Worm (Caenorhabditis elegans) whole organism, L3 larva: Measurements from ENCODE around the gene K09F6.9.

Experiments
- ceh-82 ChIP-seq: fragments of 150-350 bp; optimal IDR thresholded peaks from 2 replicates; lab custom pipeline; 2014; ENCODE audit warnings: missing biosample characterization, missing genetic modification characterization
- egl-27 ChIP-seq: sonication (generic microtip); optimal IDR thresholded peaks from 4 replicates; lab custom pipeline; 2017; ENCODE audit warnings: missing biosample characterization, missing genetic modification reagents, missing genetic modification characterization
- elt-2 ChIP-seq: sonication (generic microtip); optimal IDR thresholded peaks from 2 replicates; lab custom pipeline; 2016; ENCODE audit warnings: missing genetic modification reagents, mild to moderate bottlenecking, missing genetic modification characterization, missing compliant biosample characterization
- fos-1 ChIP-seq: fragments of 150-350 bp; optimal IDR thresholded peaks from 2 replicates; lab custom pipeline; 2014; ENCODE audit warnings: missing biosample characterization, missing genetic modification characterization
- nhr-11 ChIP-seq: fragments of 150-350 bp; optimal IDR thresholded peaks from 2 replicates; lab custom pipeline; 2014; ENCODE audit warnings: missing biosample characterization, missing genetic modification characterization
- nhr-43 ChIP-seq: sonication (generic microtip); optimal IDR thresholded peaks from 2 replicates; lab custom pipeline; 2016; ENCODE audit warnings: mild to moderate bottlenecking, missing genetic modification characterization, missing compliant biosample characterization; ENCODE audit not compliant: poor library complexity, severe bottlenecking
- nhr-67 ChIP-seq: fragments of 150-350 bp; optimal IDR thresholded peaks from 2 replicates; lab custom pipeline; 2014; ENCODE audit warnings: missing biosample characterization, missing genetic modification characterization
- snpc-4 ChIP-seq: fragments of 150-350 bp; optimal IDR thresholded peaks from 2 replicates; lab custom pipeline; 2014; ENCODE audit warnings: missing biosample characterization, missing genetic modification characterization
- unc-62 ChIP-seq: fragments of 150-350 bp; sonication (generic microtip); optimal IDR thresholded peaks from 4 replicates; lab custom pipeline; 2014; ENCODE audit warnings: missing biosample characterization, missing genetic modification reagents, missing genetic modification characterization
- zag-1 ChIP-seq: fragments of 150-350 bp; optimal IDR thresholded peaks from 2 replicates; lab custom pipeline; 2014; ENCODE audit warnings: missing biosample characterization, missing genetic modification characterization
- ztf-11 ChIP-seq: fragments of 150-350 bp; optimal IDR thresholded peaks from 2 replicates; lab custom pipeline; 2014; ENCODE audit warnings: missing biosample characterization, missing genetic modification characterization

DNA sequence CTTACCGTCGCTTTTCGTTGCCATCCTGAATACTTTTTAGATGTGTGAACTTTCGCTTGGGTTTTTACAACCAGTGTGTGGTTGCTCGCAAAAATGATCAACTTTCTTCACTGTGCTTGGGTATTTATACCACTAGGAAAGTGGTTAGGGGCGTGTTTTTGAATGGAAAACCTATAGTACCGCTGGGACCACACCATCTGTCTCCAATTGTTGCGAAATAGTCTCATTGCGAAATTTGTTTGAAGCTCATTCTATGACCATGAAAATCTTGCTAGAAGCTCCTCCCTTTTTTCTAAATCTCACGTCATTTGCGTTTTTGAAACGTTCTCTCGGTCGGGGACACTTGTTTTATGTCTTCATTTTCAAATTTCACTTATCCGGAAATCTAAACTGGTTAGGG lies 6.3 kb upstream of the K09F6.9 start, which contains the start of the genes K09F6.10 and K09F6.13:
- TF ChIP-seq ztf-11 (tag; lab: Kevin White, UChicago), result no peak
- TF ChIP-seq nhr-11 (tag; lab: Kevin White, UChicago), result no peak
- no peak for TF ChIP-seq snpc-4
- no peak for TF ChIP-seq zag-1
- TF ChIP-seq egl-27 (tag; lab: Kevin White, UChicago), result no peak
- TF ChIP-seq nhr-43 (tag; lab: Kevin White, UChicago), result no peak
- TF ChIP-seq ceh-82 (tag; lab: Kevin White, UChicago), result no peak
- TF ChIP-seq unc-62, result no peak
- TF ChIP-seq elt-2 (tag; lab: Kevin White, UChicago), result no peak
- TF ChIP-seq fos-1 (tag; lab: Kevin White, UChicago), result no peak
- TF ChIP-seq nhr-67 (tag; lab: Kevin White, UChicago), result no peak
